Worm (Caenorhabditis elegans) whole organism, young adult: ENCODE results near the gene Y32B12C.1.

Source experiments
- B0019.2 ChIP-seq: fragments of 200-800 bp; sonication (Bioruptor generic); conservative IDR thresholded peaks from 2 replicates; pipeline ENCODE4 v1.3.6; 2022; ENCODE audit warnings: missing genetic modification reagents, missing genetic modification characterization, missing compliant biosample characterization
- B0336.3 ChIP-seq: fragments of 200-800 bp; sonication (Bioruptor generic); IDR thresholded peaks from 2 replicates; pipeline ENCODE4 v1.3.6; 2022; ENCODE audit warnings: missing genetic modification characterization, missing compliant biosample characterization
- C06A6.2 ChIP-seq: fragments of 200-800 bp; sonication (Bioruptor generic); conservative IDR thresholded peaks from 2 replicates; pipeline ENCODE4 v1.3.6; 2022; ENCODE audit warnings: missing genetic modification characterization, missing compliant biosample characterization
- F23B12.7 ChIP-seq: sonication (generic microtip); optimal IDR thresholded peaks from 2 replicates; lab custom pipeline; 2017; ENCODE audit warnings: missing genetic modification characterization, mild to moderate bottlenecking, missing compliant biosample characterization, antibody characterized with exemption, moderate library complexity; ENCODE audit not compliant: insufficient read depth
- F33H1.4 ChIP-seq: fragments of 200-800 bp; sonication (Bioruptor generic); IDR thresholded peaks from 2 replicates; pipeline ENCODE4 v1.3.6; 2022; ENCODE audit warnings: missing genetic modification reagents, missing genetic modification characterization, missing compliant biosample characterization
- F37B4.10 ChIP-seq: fragments of 200-800 bp; sonication (Bioruptor generic); IDR thresholded peaks from 2 replicates; pipeline ENCODE4 v1.3.6; 2022; ENCODE audit warnings: missing genetic modification characterization, missing compliant biosample characterization
- Y53F4B.3 ChIP-seq: fragments of 200-800 bp; sonication (Bioruptor generic); IDR thresholded peaks from 2 replicates; pipeline ENCODE4 v1.3.6; 2022; ENCODE audit warnings: missing genetic modification reagents, missing genetic modification characterization, missing compliant biosample characterization
- Y53G8AR.9 ChIP-seq: fragments of 200-800 bp; sonication (Bioruptor generic); conservative IDR thresholded peaks from 2 replicates; pipeline ENCODE4 v1.3.6; 2022; ENCODE audit warnings: missing genetic modification reagents, missing genetic modification characterization, missing compliant biosample characterization
- Y67H2A.10 ChIP-seq: fragments of 200-800 bp; sonication (Bioruptor generic); conservative IDR thresholded peaks from 2 replicates; pipeline ENCODE4 v1.3.6; 2022; ENCODE audit warnings: missing genetic modification reagents, missing genetic modification characterization, missing compliant biosample characterization
- attf-6 ChIP-seq: fragments of 200-800 bp; sonication (Bioruptor generic); IDR thresholded peaks from 2 replicates; pipeline ENCODE4 v1.3.6; 2022; ENCODE audit warnings: missing genetic modification reagents, missing genetic modification characterization, missing compliant biosample characterization
- cebp-1 ChIP-seq, 2 experiments: fragments of 200-800 bp in 1 of 2; sonication (Bioruptor generic) in 1 of 2; sonication (generic microtip) in 1 of 2; IDR thresholded peaks in 1 of 2; optimal IDR thresholded peaks in 1 of 2; 2 replicates each; pipeline versions ENCODE4 v1.3.6 to Lab custom; 2017 to 2022; ENCODE audit warnings: missing compliant biosample characterization in 2 of 2, missing genetic modification characterization in 2 of 2, mild to moderate bottlenecking in 1 of 2, missing genetic modification reagents in 1 of 2, moderate library complexity in 1 of 2
- ceh-27 ChIP-seq: fragments of 200-800 bp; sonication (Bioruptor generic); optimal IDR thresholded peaks from 2 replicates; lab custom pipeline; 2018; ENCODE audit warnings: mild to moderate bottlenecking, missing genetic modification characterization, moderate library complexity, missing compliant biosample characterization
- ceh-58 ChIP-seq: fragments of 200-800 bp; sonication (Bioruptor generic); IDR thresholded peaks from 2 replicates; pipeline ENCODE4 v1.3.6; 2022; ENCODE audit warnings: missing genetic modification characterization, missing compliant biosample characterization
- dox-1 ChIP-seq: fragments of 200-800 bp; sonication (Bioruptor generic); IDR thresholded peaks from 2 replicates; pipeline ENCODE4 v1.3.6; 2022; ENCODE audit warnings: missing genetic modification reagents, missing genetic modification characterization, missing compliant biosample characterization
- egl-44 ChIP-seq: fragments of 200-800 bp; sonication (Bioruptor generic); IDR thresholded peaks from 2 replicates; pipeline ENCODE4 v1.3.6; 2022; ENCODE audit warnings: missing genetic modification reagents, missing genetic modification characterization, missing compliant biosample characterization
- hmg-1.2 ChIP-seq: fragments of 200-800 bp; sonication (Bioruptor generic); IDR thresholded peaks from 2 replicates; pipeline ENCODE4 v1.3.6; 2022; ENCODE audit warnings: missing genetic modification reagents, missing genetic modification characterization, missing compliant biosample characterization
- hsf-1 ChIP-seq: fragments of 200-800 bp; sonication (Bioruptor generic); IDR thresholded peaks from 2 replicates; pipeline ENCODE4 v1.3.6; 2022; ENCODE audit warnings: missing genetic modification reagents, missing genetic modification characterization, missing compliant biosample characterization
- let-526 ChIP-seq: fragments of 200-800 bp; sonication (Bioruptor generic); IDR thresholded peaks from 2 replicates; pipeline ENCODE4 v1.3.6; 2022; ENCODE audit warnings: missing genetic modification reagents, missing genetic modification characterization, missing compliant biosample characterization
- lin-26 ChIP-seq: fragments of 200-800 bp; sonication (Bioruptor generic); IDR thresholded peaks from 2 replicates; pipeline ENCODE4 v1.3.6; 2022; ENCODE audit warnings: missing genetic modification reagents, missing genetic modification characterization, missing compliant biosample characterization
- madf-6 ChIP-seq: fragments of 200-800 bp; sonication (Bioruptor generic); IDR thresholded peaks from 2 replicates; pipeline ENCODE4 v1.3.6; 2022; ENCODE audit warnings: missing genetic modification reagents, missing genetic modification characterization, missing compliant biosample characterization
- mcd-1 ChIP-seq: fragments of 200-800 bp; sonication (Bioruptor generic); IDR thresholded peaks from 2 replicates; pipeline ENCODE4 v1.3.6; 2022; ENCODE audit warnings: missing genetic modification reagents, missing genetic modification characterization, missing compliant biosample characterization
- mel-28 ChIP-seq: sonication (generic microtip); optimal IDR thresholded peaks from 2 replicates; lab custom pipeline; 2016; ENCODE audit warnings: borderline replicate concordance, mild to moderate bottlenecking, missing genetic modification characterization, missing compliant biosample characterization
- mxl-1 ChIP-seq: sonication (generic microtip); optimal IDR thresholded peaks from 2 replicates; lab custom pipeline; 2016; ENCODE audit warnings: missing genetic modification characterization, missing compliant biosample characterization
- nfyb-1 ChIP-seq: fragments of 200-800 bp; sonication (Bioruptor generic); IDR thresholded peaks from 2 replicates; pipeline ENCODE4 v1.3.6; 2022; ENCODE audit warnings: missing genetic modification reagents, missing genetic modification characterization, missing compliant biosample characterization
- nhr-27 ChIP-seq: fragments of 200-800 bp; sonication (Bioruptor generic); optimal IDR thresholded peaks from 2 replicates; lab custom pipeline; 2018; ENCODE audit warnings: mild to moderate bottlenecking, missing genetic modification characterization, moderate library complexity, missing compliant biosample characterization
- pbrm-1 ChIP-seq: fragments of 200-800 bp; sonication (Bioruptor generic); IDR thresholded peaks from 2 replicates; pipeline ENCODE4 v1.3.6; 2022; ENCODE audit warnings: missing genetic modification reagents, missing genetic modification characterization, missing compliant biosample characterization
- snpc-3.4 ChIP-seq: sonication (generic microtip); optimal IDR thresholded peaks from 2 replicates; lab custom pipeline; 2017; ENCODE audit warnings: missing genetic modification characterization, mild to moderate bottlenecking, missing compliant biosample characterization, antibody characterized with exemption, moderate library complexity, missing genotype, missing genetic modification reagents
- tlf-1 ChIP-seq: fragments of 200-800 bp; sonication (Bioruptor generic); optimal IDR thresholded peaks from 2 replicates; lab custom pipeline; 2018; ENCODE audit warnings: mild to moderate bottlenecking, missing genetic modification characterization, missing compliant biosample characterization
- unc-62 ChIP-seq: fragments of 150-350 bp; optimal IDR thresholded peaks from 2 replicates; lab custom pipeline; 2014; ENCODE audit warnings: missing biosample characterization, missing genetic modification reagents, missing genetic modification characterization
- xnd-1 ChIP-seq: sonication (generic microtip); optimal IDR thresholded peaks from 2 replicates; lab custom pipeline; 2016; ENCODE audit warnings: missing genotype, missing genetic modification reagents, missing genetic modification characterization, missing compliant biosample characterization
- ztf-25 ChIP-seq: fragments of 200-800 bp; sonication (Bioruptor generic); IDR thresholded peaks from 2 replicates; pipeline ENCODE4 v1.3.6; 2022; ENCODE audit warnings: missing genetic modification reagents, missing genetic modification characterization, missing compliant biosample characterization

Y32B12C.1 gene

DNA sequence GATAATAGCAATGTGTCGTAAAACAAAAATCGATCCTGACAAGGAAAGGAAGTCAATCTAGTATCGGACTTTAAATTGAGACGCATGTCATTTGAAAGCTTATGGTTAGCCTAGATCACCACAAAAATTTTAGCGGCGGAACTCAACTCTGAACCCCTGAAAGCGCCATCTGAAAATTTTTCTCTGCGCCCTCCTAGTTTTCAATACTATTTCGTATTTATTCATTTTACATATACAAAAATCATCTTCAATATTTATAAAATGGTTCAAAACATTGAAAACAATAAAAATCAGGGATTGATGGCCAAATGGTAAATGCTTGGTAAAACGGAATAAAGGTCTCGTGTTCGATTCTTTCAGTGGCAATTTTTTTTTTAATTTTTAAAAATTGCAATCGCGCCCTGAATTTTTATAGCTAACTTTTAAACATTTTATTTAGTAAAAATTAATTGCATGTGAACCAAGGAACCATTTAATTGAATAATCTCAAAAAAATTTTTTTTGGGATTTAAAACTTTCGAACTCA lies 9.0 kb upstream of the Y32B12C.1 start:
- TF ChIP-seq attf-6 (GFP tag; lab: Robert Waterston, UW) (peak; percentile 60; the same call in 1 of the 2 replicates), ztf-25 (GFP tag; lab: Robert Waterston, UW) (0 out of 2 replicates have a peak, but pooled peaks have one; percentile 29), lin-26 (GFP tag; lab: Robert Waterston, UW) (peak; percentile 71), hmg-1.2 (GFP tag; lab: Robert Waterston, UW) (peak; percentile 94), pbrm-1 (GFP tag; lab: Robert Waterston, UW) (0 out of 2 replicates have a peak, but pooled peaks have one; percentile 35)

DNA sequence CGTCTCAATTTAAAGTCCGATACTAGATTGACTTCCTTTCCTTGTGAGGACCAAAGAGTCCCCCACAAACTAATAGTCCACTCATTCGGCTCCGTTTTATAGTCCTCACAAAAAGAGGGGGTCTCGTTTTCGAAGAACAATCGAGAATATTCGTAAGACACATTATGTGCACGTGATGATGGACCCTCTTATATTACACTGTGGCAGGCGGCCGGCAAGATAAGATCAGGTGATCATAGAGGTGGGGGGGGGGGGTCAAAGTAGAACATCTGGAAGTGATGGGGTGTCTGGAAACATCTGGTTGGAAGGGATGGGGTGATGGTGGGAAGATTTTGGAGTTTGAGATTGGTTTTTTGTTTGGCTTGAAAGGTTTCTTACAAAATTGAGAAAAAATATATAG lies 8.0 kb upstream of the Y32B12C.1 start:
- TF ChIP-seq hsf-1 (GFP tag; lab: Robert Waterston, UW) (peak; percentile 85), dox-1 (0 out of 2 replicates have a peak, but pooled peaks have one; percentile 25), B0019.2 (GFP tag; lab: Robert Waterston, UW) (no peak), tlf-1 (no peak), pbrm-1 (GFP tag; lab: Robert Waterston, UW) (peak; percentile 28; the same call in 1 of the 2 replicates), C06A6.2 (GFP tag; lab: Robert Waterston, UW) (peak; percentile 64; the same call in 1 of the 2 replicates), F33H1.4 (GFP tag; lab: Robert Waterston, UW) (no peak), let-526 (GFP tag; lab: Robert Waterston, UW) (0 out of 2 replicates have a peak, but pooled peaks have one; percentile 61), mcd-1 (GFP tag; lab: Robert Waterston, UW) (0 out of 2 replicates have a peak, but pooled peaks have one; percentile 12), F23B12.7 (no peak), Y53F4B.3 (GFP tag; lab: Robert Waterston, UW) (no peak), Y53G8AR.9 (0 out of 2 replicates have a peak, but pooled peaks have one; percentile 13), madf-6 (GFP tag; lab: Robert Waterston, UW) (0 out of 2 replicates have a peak, but pooled peaks have one; percentile 8)

ce11 chrV:16599835-16600234 lies 6.6 kb upstream of the Y32B12C.1 start:
- TF ChIP-seq cebp-1 (GFP tag; IDR thresholded peaks at IDR 0.05; lab: Robert Waterston, UW), result 0 out of 2 replicates have a peak, but pooled peaks have one; percentile 14
- TF ChIP-seq cebp-1 (tag; optimal IDR thresholded peaks at IDR 0.05; lab: Kevin White, UChicago), result no peak
- TF ChIP-seq egl-44 (GFP tag; lab: Robert Waterston, UW), result no peak

- TF ChIP-seq B0336.3 (GFP tag; lab: Robert Waterston, UW) (no peak), Y67H2A.10 (no peak), nhr-27 (tag; lab: Kevin White, UChicago) (no peak), mxl-1 (tag; lab: Kevin White, UChicago) (no peak), mel-28 (tag; lab: Kevin White, UChicago) (no peak), ceh-27 (GFP tag; lab: Kevin White, UChicago) (no peak), ceh-58 (GFP tag; lab: Robert Waterston, UW) (no peak), F37B4.10 (GFP tag; lab: Robert Waterston, UW) (no peak), nfyb-1 (GFP tag; lab: Robert Waterston, UW) (no peak), snpc-3.4 (no peak), xnd-1 (tag; lab: Kevin White, UChicago) (no peak), unc-62 (GFP tag; lab: Kevin White, UChicago) (no peak)
Measured at ce11 chrV:16600623-16601022, 5.8 kb upstream of the Y32B12C.1 start, which contains the start of gene T03E6.9. Gene T03E6.9 (minus strand): TSS chrV:16600723.
